Worm (Caenorhabditis elegans): Measurements from ENCODE around the gene T24C4.2.
A peak's percentile ranks its signal among the peaks of the same experiment; 100 is the strongest.

T24C4.2 gene

ce11 chrIII:835713-836278 lies 34.0 kb downstream of the T24C4.2 start (continued):
- TF ChIP-seq tbp1 (GFP tag; optimal IDR thresholded peaks at IDR 0.05) (peak; percentile 74), let-607 (tag; optimal IDR thresholded peaks at IDR 0.05) (peak; percentile 68 to 83), T07F8.4 (tag; optimal IDR thresholded peaks at IDR 0.05) (no peak), rcor-1 (GFP tag; IDR thresholded peaks at IDR 0.05) (peak; percentile 83), chd-7 (tag; optimal IDR thresholded peaks at IDR 0.05) (peak; percentile 99), dpff-1 (tag; optimal IDR thresholded peaks at IDR 0.05) (peak; percentile 100), madf-3 (GFP tag; IDR thresholded peaks at IDR 0.05) (peak; percentile 94), Y56A3A.18 (GFP tag; IDR thresholded peaks at IDR 0.05) (peak; percentile 98), hlh-26 (GFP tag; conservative IDR thresholded peaks at IDR 0.05) (no peak), akir-1 (GFP tag; optimal IDR thresholded peaks at IDR 0.05) (peak; percentile 42), B0261.1 (tag; optimal IDR thresholded peaks at IDR 0.05) (peak; percentile 44), B0035.1 (tag; optimal IDR thresholded peaks at IDR 0.05) (peak; percentile 87), attf-5 (GFP tag; optimal IDR thresholded peaks at IDR 0.05) (peak; percentile 86), rec-8 (tag; optimal IDR thresholded peaks at IDR 0.05) (no peak), zfh-2 (GFP tag; conservative IDR thresholded peaks at IDR 0.05) (peak; percentile 88), unc-130 (GFP tag; optimal IDR thresholded peaks at IDR 0.05) (no peak), F52B5.7 (tag; optimal IDR thresholded peaks at IDR 0.05) (peak; percentile 99), xnd-1 (tag; optimal IDR thresholded peaks at IDR 0.05) (no peak), F57A8.1 (GFP tag; optimal IDR thresholded peaks at IDR 0.05) (no peak), hmg-1.2 (GFP tag; IDR thresholded peaks at IDR 0.05) (peak; percentile 74), ztf-26 (tag; optimal IDR thresholded peaks at IDR 0.05) (peak; percentile 88), snpc-3.4 (tag; optimal IDR thresholded peaks at IDR 0.05) (no peak), atf-7 (tag; optimal IDR thresholded peaks at IDR 0.05) (peak; percentile 99), tlf-1 (GFP tag; optimal IDR thresholded peaks at IDR 0.05) (peak; percentile 92), ccch-3 (GFP tag; optimal IDR thresholded peaks at IDR 0.05) (no peak), efl-1 (GFP tag; optimal IDR thresholded peaks at IDR 0.05) (no peak), lin-35 (GFP tag; optimal IDR thresholded peaks at IDR 0.05) (peak in 2 of 3 experiments; percentile 36 to 47), repo-1 (tag; optimal IDR thresholded peaks at IDR 0.05) (peak; percentile 99), attf-6 (GFP tag; IDR thresholded peaks at IDR 0.05) (peak; percentile 68; the same call in 1 of the 2 replicates), mes-4 (tag; optimal IDR thresholded peaks at IDR 0.05) (no peak), Y95B8A.8 (GFP tag; IDR thresholded peaks at IDR 0.05) (peak; percentile 91), dpl-1 (GFP tag; optimal IDR thresholded peaks at IDR 0.05) (no peak), mcd-1 (GFP tag; IDR thresholded peaks at IDR 0.05) (peak; percentile 86), let-526 (GFP tag; IDR thresholded peaks at IDR 0.05) (no peak; the same call in none of the 2 replicates), egl-18 (GFP tag; IDR thresholded peaks at IDR 0.05) (peak; percentile 89), cebp-2 (GFP tag; IDR thresholded peaks at IDR 0.05) (peak; percentile 86), K12H6.12 (tag; optimal IDR thresholded peaks at IDR 0.05) (peak; percentile 84), unc-62 (GFP tag; optimal IDR thresholded peaks at IDR 0.05) (no peak), nhr-179 (tag; optimal IDR thresholded peaks at IDR 0.05) (peak; percentile 45), F22D6.2 (tag; optimal IDR thresholded peaks at IDR 0.05) (peak; percentile 73), C06A6.2 (GFP tag; conservative IDR thresholded peaks at IDR 0.05) (peak; percentile 90), zim-3 (tag; optimal IDR thresholded peaks at IDR 0.05) (peak; percentile 100), nhr-80 (tag; optimal IDR thresholded peaks at IDR 0.05) (peak; percentile 31), lsl-1 (GFP tag; optimal IDR thresholded peaks at IDR 0.05) (peak; percentile 23), egrh-3 (GFP tag; IDR thresholded peaks at IDR 0.05) (peak; percentile 34; the same call in 1 of the 2 replicates), sdz-38 (tag; optimal IDR thresholded peaks at IDR 0.05) (no peak), lin-40 (tag; optimal IDR thresholded peaks at IDR 0.05) (peak; percentile 83), Y79H2A.3 (GFP tag; conservative IDR thresholded peaks at IDR 0.05) (peak; percentile 90)

Data from whole organism, young adult.